Worm (Caenorhabditis elegans) whole organism, L2 larva: ENCODE measurements around the gene Y41C4A.22.

ENCODE experiments used
- aly-2 ChIP-seq: fragments of 150-350 bp; optimal IDR thresholded peaks from 2 replicates; lab custom pipeline; 2014; ENCODE audit warnings: missing biosample characterization, missing genetic modification characterization
- ama-1 ChIP-seq: fragments of 150-350 bp; optimal IDR thresholded peaks from 2 replicates; lab custom pipeline; 2018; ENCODE audit warnings: inconsistent platforms
- ceh-82 ChIP-seq: fragments of 150-350 bp; optimal IDR thresholded peaks from 2 replicates; lab custom pipeline; 2014; ENCODE audit warnings: missing biosample characterization, missing genetic modification characterization
- elt-3 ChIP-seq: sonication (generic microtip); optimal IDR thresholded peaks from 2 replicates; lab custom pipeline; 2017; ENCODE audit warnings: missing biosample characterization, missing genetic modification characterization
- nhr-12 ChIP-seq: fragments of 150-350 bp; optimal IDR thresholded peaks from 2 replicates; lab custom pipeline; 2014; ENCODE audit warnings: missing biosample characterization, missing genetic modification characterization
- nhr-237 ChIP-seq: fragments of 150-350 bp; optimal IDR thresholded peaks from 2 replicates; lab custom pipeline; 2014; ENCODE audit warnings: missing biosample characterization, missing genetic modification characterization
- nhr-25 ChIP-seq: fragments of 150-350 bp; sonication (generic microtip); optimal IDR thresholded peaks from 3 replicates; lab custom pipeline; 2014; ENCODE audit warnings: missing biosample characterization, missing genetic modification characterization
- sma-3 ChIP-seq: sonication (generic microtip); optimal IDR thresholded peaks from 2 replicates; lab custom pipeline; 2016; ENCODE audit warnings: missing genetic modification reagents, missing genetic modification characterization, missing compliant biosample characterization
- unc-39 ChIP-seq: fragments of 150-350 bp; optimal IDR thresholded peaks from 2 replicates; lab custom pipeline; 2014; ENCODE audit warnings: missing biosample characterization, missing genetic modification characterization
- zag-1 ChIP-seq: fragments of 150-350 bp; optimal IDR thresholded peaks from 2 replicates; lab custom pipeline; 2014; ENCODE audit warnings: missing biosample characterization, missing genetic modification characterization

- no peak for TF ChIP-seq elt-3 (tag; lab: Kevin White, UChicago)
- TF ChIP-seq ceh-82 (tag; lab: Kevin White, UChicago), result no peak
- TF ChIP-seq nhr-12 (tag; lab: Kevin White, UChicago), result no peak
- TF ChIP-seq nhr-237 (tag; lab: Kevin White, UChicago), result no peak
- TF ChIP-seq zag-1 (tag; lab: Kevin White, UChicago), result no peak
- no peak for TF ChIP-seq unc-39 (tag; lab: Kevin White, UChicago)
- no peak for TF ChIP-seq ama-1
- no peak for TF ChIP-seq aly-2
- TF ChIP-seq nhr-25 (tag; lab: Kevin White, UChicago), result no peak
- no peak for TF ChIP-seq sma-3
Measured at ce11 chrIII:11737527-11737926, 42.5 kb downstream of the Y41C4A.22 start, which contains the start of gene sup-1.
